Fruit fly (Drosophila melanogaster) whole organism: ENCODE data around the gene Polr2J.

Source experiments
- CG8478 ChIP-seq: fragments of >200 bp; optimal IDR thresholded peaks from 2 replicates; lab custom pipeline; 2018; ENCODE audit warnings: inconsistent platforms
- Dll ChIP-seq: fragments of >200 bp; optimal IDR thresholded peaks from 2 replicates; lab custom pipeline; 2017
- EcR ChIP-seq, 2 experiments: fragments of >200 bp; optimal IDR thresholded peaks; 2 replicates each; lab custom pipeline; 2017; ENCODE audit warnings: missing biosample characterization in 2 of 2, missing genetic modification characterization in 2 of 2, missing genetic modification reagents in 2 of 2
- pan ChIP-seq: fragments of >200 bp; optimal IDR thresholded peaks from 2 replicates; lab custom pipeline; 2017
- psq ChIP-seq: fragments of >200 bp; optimal IDR thresholded peaks from 2 replicates; lab custom pipeline; 2017
- usp ChIP-seq: fragments of >200 bp; optimal IDR thresholded peaks from 2 replicates; lab custom pipeline; 2017; ENCODE audit warnings: missing biosample characterization, missing genetic modification characterization, mixed read lengths

dm6 chr2L:17425005-17425404 is 14.8 kb upstream of the Polr2J start:
- no peak for TF ChIP-seq pan (lab: Kevin White, UChicago)
- no peak for TF ChIP-seq psq
- TF ChIP-seq usp, result no peak
- TF ChIP-seq Dll, result no peak
- no peak for TF ChIP-seq CG8478 (lab: Kevin White, UChicago)
- TF ChIP-seq EcR (GFP tag; optimal IDR thresholded peaks at IDR 0.05; lab: Kevin White, UChicago), result no peak
